Fruit fly (Drosophila melanogaster): Measurements from ENCODE around the gene CG5290.

- TF ChIP-seq Hr38 (GFP tag; optimal IDR thresholded peaks at IDR 0.05) = no peak
- peak; percentile 41 for TF ChIP-seq CG9139 (GFP tag; optimal IDR thresholded peaks at IDR 0.05)
- TF ChIP-seq CG6163 (GFP tag; IDR thresholded peaks at IDR 0.05) = 0 out of 3 replicates have a peak, but pooled peaks have one; percentile 12
- no peak for TF ChIP-seq Blimp-1 (GFP tag; optimal IDR thresholded peaks at IDR 0.05)
- TF ChIP-seq Met (GFP tag; optimal IDR thresholded peaks at IDR 0.05) = peak; percentile 40
- TF ChIP-seq CG11902 (GFP tag; optimal IDR thresholded peaks at IDR 0.05) = no peak
Observed at dm6 chr3L:17926575-17927276, 14.4 kb upstream of the CG5290 start.

Data from whole organism, prepupa.